Fruit fly (Drosophila melanogaster): ENCODE data around the gene CG10214.

CG10214 gene

dm6 chr3R:23721936-23722335 is 45.4 kb downstream of the CG10214 start:
- TF ChIP-seq CG17801 (GFP tag; optimal IDR thresholded peaks at IDR 0.05; ENCODE audit: partially characterized antibody) = peak; percentile 54

dm6 chr3R:23721525-23721924 is 45.8 kb downstream of the CG10214 start, which contains the start of gene CG10232:
Gene CG10232 (minus strand): TSS chr3R:23721625.
- no peak for TF ChIP-seq CG17801 (GFP tag; optimal IDR thresholded peaks at IDR 0.05; ENCODE audit: partially characterized antibody)

DNA sequence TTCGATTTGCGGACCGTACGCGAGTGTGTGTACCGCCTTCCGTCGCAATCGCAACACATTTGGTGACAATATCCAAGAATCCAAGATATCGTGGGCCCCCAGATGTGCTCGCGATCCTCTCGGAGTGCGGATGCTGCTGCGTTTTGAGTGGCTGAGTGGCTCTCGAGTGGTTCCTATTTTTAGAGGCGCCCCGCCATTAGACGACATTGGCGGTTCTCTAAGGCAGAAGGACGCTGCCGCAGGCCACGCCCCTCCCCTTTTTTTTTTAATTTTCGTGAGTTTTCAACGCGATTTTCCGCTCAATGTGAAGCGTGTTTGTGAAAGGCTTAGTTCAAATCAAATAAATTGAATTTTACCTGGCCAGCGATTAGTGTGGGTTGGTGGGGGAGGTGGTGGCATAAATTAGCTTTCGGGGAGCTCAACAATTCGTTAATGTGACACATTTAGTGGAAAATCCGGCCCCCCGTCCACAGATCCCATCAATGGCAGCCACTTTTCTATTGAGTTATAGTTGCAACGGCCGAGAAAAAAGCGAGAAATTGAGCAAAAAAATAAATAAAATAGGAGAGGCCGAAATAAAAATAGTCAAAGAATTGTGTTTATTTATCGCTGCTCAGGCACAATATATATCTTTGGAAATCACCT is 48.9 kb downstream of the CG10214 start, which contains the start of gene nau:
nau (minus strand) TSS at position 61 of the 645 bp plus-strand sequence.
- no peak for TF ChIP-seq CG17801 (GFP tag; optimal IDR thresholded peaks at IDR 0.05; ENCODE audit: partially characterized antibody)

Measured in ovary, adult (tissue).